Fruit fly (Drosophila melanogaster): ENCODE measurements around the gene eyg.

Gene eyg

dm6 chr3L:12414189-12414964 lies 53.4 kb downstream of the eyg start, which contains the start of gene SCaMC:
Gene SCaMC, minus strand, starts transcription at chr3L:12414842.
- no peak for TF ChIP-seq Dll (optimal IDR thresholded peaks at IDR 0.05)
- no peak for TF ChIP-seq pan (optimal IDR thresholded peaks at IDR 0.05)
- TF ChIP-seq CG8478 (optimal IDR thresholded peaks at IDR 0.05) = no peak
- TF ChIP-seq EcR (GFP tag; optimal IDR thresholded peaks at IDR 0.05) = no peak
- TF ChIP-seq psq (optimal IDR thresholded peaks at IDR 0.05) = no peak
- no peak for TF ChIP-seq usp (GFP tag; optimal IDR thresholded peaks at IDR 0.05)
